In the genomic region with DNA sequence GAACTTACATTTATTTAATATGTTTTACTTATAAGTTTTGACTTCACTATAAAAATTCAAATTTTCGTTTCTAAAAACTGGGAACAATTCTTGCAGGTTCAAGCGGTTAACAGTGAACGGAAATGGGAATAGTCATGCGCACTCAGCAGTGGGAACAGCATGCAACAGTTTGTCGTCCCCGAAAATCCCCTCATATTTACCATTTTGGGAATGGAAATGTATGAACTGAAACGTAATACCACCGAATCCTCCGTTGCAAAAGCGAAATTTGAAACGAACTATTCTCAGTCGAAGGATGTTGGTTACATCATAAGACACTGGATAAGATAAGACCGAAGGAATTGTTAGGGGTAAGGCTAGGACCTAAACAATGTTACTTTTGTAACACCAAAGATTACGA, we compare ENCODE assay signal across 2 fruit fly cellular contexts.
TF ChIP-seq lines count a peak whose summit lies in the region.

No protein-coding gene starts in this region.

- no peak for TF ChIP-seq CTCF in whole organism, embryonic (GFP tag; optimal IDR thresholded peaks at IDR 0.05; lab: Kevin White, UChicago)

TF ChIP-seq in whole organism, adult, 20 proteins besides CTCF, POLR2A, EP300 and RAD21:
- TF ChIP-seq cic (GFP tag; optimal IDR thresholded peaks at IDR 0.05; lab: Kevin White, UChicago) (no peak), pad (GFP tag; optimal IDR thresholded peaks at IDR 0.05; lab: Kevin White, UChicago) (peak; percentile 85)

TF ChIP-seq in whole organism, embryonic, 481 proteins besides CTCF, POLR2A, EP300 and RAD21:
- no peak for TF ChIP-seq H15 (GFP tag; IDR thresholded peaks at IDR 0.05; lab: Robert Waterston, UW)
- TF ChIP-seq pfk (GFP tag; optimal IDR thresholded peaks at IDR 0.05; lab: Kevin White, UChicago), result peak; percentile 90
- TF ChIP-seq fru (optimal IDR thresholded peaks at IDR 0.05; lab: Kevin White, UChicago), result no peak
- peak; percentile 58 for TF ChIP-seq ewg (GFP tag; optimal IDR thresholded peaks at IDR 0.05; lab: Kevin White, UChicago)
- no peak for TF ChIP-seq gsb (GFP tag; IDR thresholded peaks at IDR 0.05; lab: Robert Waterston, UW)
- no peak for TF ChIP-seq lab (GFP tag; optimal IDR thresholded peaks at IDR 0.05; lab: Kevin White, UChicago)
- TF ChIP-seq CG8359 (GFP tag; optimal IDR thresholded peaks at IDR 0.05; lab: Kevin White, UChicago; ENCODE audit: borderline replicate concordance), result no peak
- no peak for TF ChIP-seq bowl (GFP tag; IDR thresholded peaks at IDR 0.05; lab: Robert Waterston, UW)
- TF ChIP-seq CG2875 (GFP tag; optimal IDR thresholded peaks at IDR 0.05; lab: Kevin White, UChicago), result no peak
- TF ChIP-seq Side (GFP tag; optimal IDR thresholded peaks at IDR 0.05; lab: Kevin White, UChicago), result no peak
- TF ChIP-seq CG15601 (tag; optimal IDR thresholded peaks at IDR 0.05; lab: Kevin White, UChicago), result no peak
- TF ChIP-seq stwl (tag; optimal IDR thresholded peaks at IDR 0.05; lab: Kevin White, UChicago), result peak; percentile 16
- no peak for TF ChIP-seq CG1792 (GFP tag; optimal IDR thresholded peaks at IDR 0.05; lab: Kevin White, UChicago)
- TF ChIP-seq crc (GFP tag; optimal IDR thresholded peaks at IDR 0.05; lab: Kevin White, UChicago), result no peak
- peak; percentile 97 for TF ChIP-seq scrt (GFP tag; optimal IDR thresholded peaks at IDR 0.05; lab: Kevin White, UChicago)
- no peak for TF ChIP-seq CkIIα-i1 (GFP tag; IDR thresholded peaks at IDR 0.05; lab: Robert Waterston, UW)
- no peak for TF ChIP-seq CG10462 (GFP tag; optimal IDR thresholded peaks at IDR 0.05; lab: Kevin White, UChicago)
